Fruit fly (Drosophila melanogaster) whole organism, prepupa: ENCODE measurements around the gene CG1146.

ENCODE experiments used
- Blimp-1 ChIP-seq: fragments of 200-800 bp; sonication (Bioruptor generic); optimal IDR thresholded peaks from 3 replicates; lab custom pipeline; 2017; ENCODE audit warnings: missing biosample characterization, missing genetic modification characterization, mild to moderate bottlenecking, moderate library complexity, missing genetic modification reagents
- CG10631 ChIP-seq: fragments of 200-800 bp; sonication (Bioruptor generic); optimal IDR thresholded peaks from 2 replicates; lab custom pipeline; 2016; ENCODE audit warnings: missing biosample characterization, missing genetic modification characterization
- CG10669 ChIP-seq: fragments of 200-800 bp; sonication (Bioruptor generic); optimal IDR thresholded peaks from 3 replicates; lab custom pipeline; 2018; ENCODE audit warnings: missing biosample characterization, mild to moderate bottlenecking, missing genetic modification characterization, moderate library complexity
- CG11762 ChIP-seq: fragments of 200-800 bp; sonication (Bioruptor generic); optimal IDR thresholded peaks from 3 replicates; lab custom pipeline; 2016; ENCODE audit warnings: missing biosample characterization, missing genetic modification characterization; ENCODE audit not compliant: insufficient read depth
- CG11902 ChIP-seq: fragments of 200-800 bp; sonication (Bioruptor generic); optimal IDR thresholded peaks from 3 replicates; lab custom pipeline; 2016; ENCODE audit warnings: missing biosample characterization, missing genetic modification characterization
- CG15336 ChIP-seq: fragments of 200-800 bp; sonication (Bioruptor generic); IDR thresholded peaks from 2 replicates; pipeline ENCODE4 v1.3.6; 2022; ENCODE audit warnings: missing biosample characterization, missing genetic modification characterization
- CG1621 ChIP-seq: fragments of 200-800 bp; sonication (Bioruptor generic); optimal IDR thresholded peaks from 3 replicates; lab custom pipeline; 2018; ENCODE audit warnings: missing biosample characterization, mild to moderate bottlenecking, missing genetic modification characterization
- CG16779 ChIP-seq: fragments of 200-800 bp; sonication (Bioruptor generic); optimal IDR thresholded peaks from 3 replicates; lab custom pipeline; 2017; ENCODE audit warnings: missing biosample characterization, mild to moderate bottlenecking, missing genetic modification characterization
- CG32006 ChIP-seq: fragments of 200-800 bp; sonication (Bioruptor generic); optimal IDR thresholded peaks from 3 replicates; lab custom pipeline; 2017; ENCODE audit warnings: missing biosample characterization, mild to moderate bottlenecking, missing genetic modification characterization
- CG3919 ChIP-seq: fragments of 200-800 bp; sonication (Bioruptor generic); optimal IDR thresholded peaks from 3 replicates; lab custom pipeline; 2016; ENCODE audit warnings: missing biosample characterization, missing genetic modification characterization
- CG4318 ChIP-seq: fragments of 200-800 bp; sonication (Bioruptor generic); optimal IDR thresholded peaks from 3 replicates; lab custom pipeline; 2017; ENCODE audit warnings: missing biosample characterization, mild to moderate bottlenecking, missing genetic modification characterization
- CG6163 ChIP-seq: fragments of 200-800 bp; sonication (Bioruptor generic); IDR thresholded peaks from 3 replicates; pipeline ENCODE4 v1.3.6; 2022; ENCODE audit warnings: missing biosample characterization, missing genetic modification characterization
- CG6808 ChIP-seq: fragments of 200-800 bp; sonication (Bioruptor generic); optimal IDR thresholded peaks from 3 replicates; lab custom pipeline; 2017; ENCODE audit warnings: missing biosample characterization, missing genetic modification characterization, mild to moderate bottlenecking, moderate library complexity, missing genetic modification reagents
- CG6854 ChIP-seq: fragments of 200-800 bp; sonication (Bioruptor generic); optimal IDR thresholded peaks from 2 replicates; lab custom pipeline; 2017; ENCODE audit warnings: missing biosample characterization, mild to moderate bottlenecking, missing genetic modification characterization
- CG7368 ChIP-seq: fragments of 200-800 bp; sonication (Bioruptor generic); optimal IDR thresholded peaks from 3 replicates; lab custom pipeline; 2016; ENCODE audit warnings: missing biosample characterization, missing genetic modification characterization
- CG8119 ChIP-seq: fragments of 200-800 bp; sonication (Bioruptor generic); IDR thresholded peaks from 3 replicates; pipeline ENCODE4 v1.3.6; 2022; ENCODE audit warnings: missing biosample characterization, missing genetic modification characterization
- CG8319 ChIP-seq: fragments of 200-800 bp; sonication (Bioruptor generic); optimal IDR thresholded peaks from 3 replicates; lab custom pipeline; 2016; ENCODE audit warnings: missing biosample characterization, missing genetic modification characterization
- CG8632 ChIP-seq: fragments of 200-800 bp; sonication (Bioruptor generic); optimal IDR thresholded peaks from 3 replicates; lab custom pipeline; 2016; ENCODE audit warnings: missing biosample characterization, missing genetic modification characterization
- CG9139 ChIP-seq: fragments of 200-800 bp; sonication (Bioruptor generic); optimal IDR thresholded peaks from 3 replicates; lab custom pipeline; 2017; ENCODE audit warnings: missing biosample characterization, mild to moderate bottlenecking, missing genetic modification characterization
- Eip75B ChIP-seq: fragments of 200-800 bp; sonication (Bioruptor generic); optimal IDR thresholded peaks from 3 replicates; lab custom pipeline; 2016; ENCODE audit warnings: missing biosample characterization, missing genetic modification characterization
- Eip78C ChIP-seq: fragments of 200-800 bp; sonication (Bioruptor generic); peaks from one replicate; lab custom pipeline; 2016; ENCODE audit warnings: missing biosample characterization, missing genetic modification characterization
- Eip93F ChIP-seq: fragments of 200-800 bp; sonication (Bioruptor generic); optimal IDR thresholded peaks from 2 replicates; lab custom pipeline; 2016; ENCODE audit warnings: missing biosample characterization, mild to moderate bottlenecking, missing genetic modification characterization
- Gug ChIP-seq: fragments of 200-800 bp; sonication (Bioruptor generic); IDR thresholded peaks from 2 replicates; pipeline ENCODE4 v1.3.6; 2022; ENCODE audit warnings: missing biosample characterization, missing genetic modification characterization
- Hr38 ChIP-seq: sonication (Bioruptor generic); optimal IDR thresholded peaks from 2 replicates; lab custom pipeline; 2016; ENCODE audit warnings: missing biosample characterization, missing genetic modification characterization
- Hr39 ChIP-seq: fragments of 200-800 bp; sonication (Bioruptor generic); optimal IDR thresholded peaks from 2 replicates; lab custom pipeline; 2016; ENCODE audit warnings: missing biosample characterization, missing genetic modification characterization
- Hr4 ChIP-seq: fragments of 200-800 bp; sonication (Bioruptor generic); optimal IDR thresholded peaks from 3 replicates; lab custom pipeline; 2016; ENCODE audit warnings: missing biosample characterization, missing genetic modification characterization
- Sox102F ChIP-seq: fragments of 200-800 bp; sonication (Bioruptor generic); optimal IDR thresholded peaks from 2 replicates; lab custom pipeline; 2016; ENCODE audit warnings: missing biosample characterization, mild to moderate bottlenecking, missing genetic modification characterization
- Sox14 ChIP-seq: fragments of 200-800 bp; sonication (Bioruptor generic); optimal IDR thresholded peaks from 3 replicates; lab custom pipeline; 2016; ENCODE audit warnings: missing biosample characterization, missing genetic modification characterization
- acj6 ChIP-seq: fragments of 200-800 bp; sonication (Bioruptor generic); optimal IDR thresholded peaks from 3 replicates; lab custom pipeline; 2016; ENCODE audit warnings: missing biosample characterization, missing genetic modification characterization
- cyc ChIP-seq: fragments of 200-800 bp; sonication (Bioruptor generic); optimal IDR thresholded peaks from 3 replicates; lab custom pipeline; 2016; ENCODE audit warnings: missing biosample characterization, missing genetic modification characterization
- dsx ChIP-seq: fragments of 200-800 bp; optimal IDR thresholded peaks from 3 replicates; lab custom pipeline; 2019; ENCODE audit warnings: missing biosample characterization, mild to moderate bottlenecking, missing genetic modification characterization, moderate library complexity; ENCODE audit not compliant: poor library complexity, severe bottlenecking
- eg ChIP-seq: fragments of 200-800 bp; sonication (Bioruptor generic); IDR thresholded peaks from 3 replicates; pipeline ENCODE4 v1.3.6; 2022; ENCODE audit warnings: missing biosample characterization, missing genetic modification characterization
- esn ChIP-seq: fragments of 200-800 bp; sonication (Bioruptor generic); optimal IDR thresholded peaks from 2 replicates; lab custom pipeline; 2016; ENCODE audit warnings: missing biosample characterization, mild to moderate bottlenecking, missing genetic modification characterization, moderate library complexity
- fd85E ChIP-seq: fragments of 200-800 bp; sonication (Bioruptor generic); optimal IDR thresholded peaks from 3 replicates; lab custom pipeline; 2016; ENCODE audit warnings: missing biosample characterization, missing genetic modification characterization
- fkh ChIP-seq: fragments of 200-800 bp; sonication (Bioruptor generic); optimal IDR thresholded peaks from 3 replicates; lab custom pipeline; 2017; ENCODE audit warnings: missing biosample characterization, mild to moderate bottlenecking, missing genetic modification characterization, moderate library complexity
- lz ChIP-seq: fragments of 200-800 bp; sonication (Bioruptor generic); optimal IDR thresholded peaks from 3 replicates; lab custom pipeline; 2016; ENCODE audit warnings: missing biosample characterization, missing genetic modification characterization
- net ChIP-seq: fragments of 200-800 bp; sonication (Bioruptor generic); optimal IDR thresholded peaks from 3 replicates; lab custom pipeline; 2016; ENCODE audit warnings: missing biosample characterization, missing genetic modification characterization
- salr ChIP-seq, 2 experiments: fragments of 200-800 bp; sonication (Bioruptor generic); optimal IDR thresholded peaks; 3 replicates each; lab custom pipeline; 2016 to 2018; ENCODE audit warnings: missing biosample characterization in 2 of 2, missing genetic modification characterization in 2 of 2, mild to moderate bottlenecking in 1 of 2
- ss ChIP-seq, 2 experiments: fragments of 200-800 bp; sonication (Bioruptor generic); optimal IDR thresholded peaks; 2 replicates in 1 of 2; 3 replicates in 1 of 2; lab custom pipeline; 2017 to 2018; ENCODE audit warnings: mild to moderate bottlenecking in 2 of 2, missing biosample characterization in 2 of 2, missing genetic modification characterization in 2 of 2, moderate library complexity in 1 of 2
- svp ChIP-seq: fragments of 200-800 bp; sonication (Bioruptor generic); peaks from one replicate; lab custom pipeline; 2016; ENCODE audit warnings: missing biosample characterization, missing genetic modification characterization
- topi ChIP-seq: fragments of 200-800 bp; sonication (Bioruptor generic); optimal IDR thresholded peaks from 3 replicates; lab custom pipeline; 2016; ENCODE audit warnings: missing biosample characterization, missing genetic modification characterization
- vri ChIP-seq: fragments of 200-800 bp; sonication (Bioruptor generic); optimal IDR thresholded peaks from 3 replicates; lab custom pipeline; 2016; ENCODE audit warnings: missing biosample characterization, mild to moderate bottlenecking, missing genetic modification characterization

The CG1146 gene

dm6 chr3L:2489855-2490254 lies 1.3 kb downstream of the CG1146 start:
- TF ChIP-seq vri (no peak), CG10669 (GFP tag; lab: Kevin White, UChicago) (no peak), CG3919 (peak; percentile 51), CG15336 (peak; percentile 29; the same call in 1 of the 2 replicates), Hr38 (no peak), ss (GFP tag; optimal IDR thresholded peaks at IDR 0.05; lab: Kevin White, UChicago) (peak; percentile 24 to 65), CG16779 (tag; lab: Kevin White, UChicago) (peak; percentile 41), dsx (peak; percentile 62), topi (peak; percentile 13), CG6163 (GFP tag; lab: Robert Waterston, UW) (peak; percentile 60; the same call in 2 of the 3 replicates), net (peak; percentile 52), Sox102F (peak; percentile 48), CG8119 (GFP tag; lab: Robert Waterston, UW) (peak; percentile 51; the same call in 1 of the 3 replicates), CG4318 (GFP tag; lab: Kevin White, UChicago) (no peak), CG1621 (tag; lab: Kevin White, UChicago) (no peak), Blimp-1 (GFP tag; lab: Kevin White, UChicago) (peak; percentile 82), Hr39 (no peak), salr (GFP tag; optimal IDR thresholded peaks at IDR 0.05; lab: Kevin White, UChicago) (no peak), fkh (no peak), eg (GFP tag; lab: Robert Waterston, UW) (peak; percentile 63), CG9139 (GFP tag; lab: Kevin White, UChicago) (peak; percentile 66), CG6854 (peak; percentile 86), Eip75B (GFP tag; lab: Kevin White, UChicago) (no peak), CG32006 (GFP tag; lab: Kevin White, UChicago) (no peak), CG11762 (GFP tag; lab: Kevin White, UChicago) (no peak), Eip93F (GFP tag; lab: Kevin White, UChicago) (no peak), Eip78C (GFP tag; lab: Kevin White, UChicago) (peak; percentile 75), acj6 (GFP tag; lab: Kevin White, UChicago) (no peak), esn (GFP tag; lab: Kevin White, UChicago) (peak; percentile 39), Gug (no peak), CG6808 (GFP tag; lab: Kevin White, UChicago) (no peak), cyc (GFP tag; lab: Kevin White, UChicago) (no peak), lz (GFP tag; lab: Kevin White, UChicago) (peak; percentile 18), svp (GFP tag; lab: Kevin White, UChicago) (peak; percentile 80), fd85E (GFP tag; lab: Kevin White, UChicago) (peak; percentile 44), Hr4 (GFP tag; lab: Kevin White, UChicago) (no peak)

dm6 chr3L:2490752-2491151 lies 2.1 kb downstream of the CG1146 start:
- TF ChIP-seq CG8632 (GFP tag; lab: Kevin White, UChicago): no peak
- TF ChIP-seq CG6163 (GFP tag; lab: Robert Waterston, UW): no peak
- TF ChIP-seq CG16779 (tag; lab: Kevin White, UChicago): no peak
- TF ChIP-seq vri: peak; percentile 84
- TF ChIP-seq ss (GFP tag; optimal IDR thresholded peaks at IDR 0.05; lab: Kevin White, UChicago): peak; percentile 5 to 55
- TF ChIP-seq CG8319 (GFP tag; lab: Kevin White, UChicago): no peak
- peak; percentile 43 for TF ChIP-seq CG9139 (GFP tag; lab: Kevin White, UChicago)
- TF ChIP-seq CG7368 (GFP tag; lab: Kevin White, UChicago): no peak
- TF ChIP-seq CG1621 (tag; lab: Kevin White, UChicago): no peak
- TF ChIP-seq CG11762 (GFP tag; lab: Kevin White, UChicago): no peak
- TF ChIP-seq CG8119 (GFP tag; lab: Robert Waterston, UW): no peak
- peak; percentile 62 for TF ChIP-seq Eip78C (GFP tag; lab: Kevin White, UChicago)
- TF ChIP-seq acj6 (GFP tag; lab: Kevin White, UChicago): no peak
- peak; percentile 50 for TF ChIP-seq CG6808 (GFP tag; lab: Kevin White, UChicago)
- no peak for TF ChIP-seq Hr38
- TF ChIP-seq CG6854: peak; percentile 12
- peak; percentile 6 for TF ChIP-seq fkh
- no peak for TF ChIP-seq Sox14 (GFP tag; lab: Kevin White, UChicago)
- no peak for TF ChIP-seq CG10631
- TF ChIP-seq CG11902 (GFP tag; lab: Kevin White, UChicago): no peak
- TF ChIP-seq, all 60 proteins: peak for 7
